Worm (Caenorhabditis elegans) whole organism, late embryonic: ENCODE results near the gene F18C5.5.

Source experiments
- C38D4.7 ChIP-seq: fragments of 200-800 bp; sonication (Bioruptor generic); optimal IDR thresholded peaks from 2 replicates; lab custom pipeline; 2018; ENCODE audit warnings: mild to moderate bottlenecking, missing genetic modification characterization, moderate library complexity, missing compliant biosample characterization
- T23F11.4 ChIP-seq: fragments of 200-800 bp; sonication (Bioruptor generic); optimal IDR thresholded peaks from 2 replicates; lab custom pipeline; 2018; ENCODE audit warnings: mild to moderate bottlenecking, missing genetic modification characterization, missing compliant biosample characterization
- ama-1 ChIP-seq: fragments of 150-350 bp; optimal IDR thresholded peaks from 2 replicates; lab custom pipeline; 2014
- ceh-14 ChIP-seq: sonication (generic microtip); optimal IDR thresholded peaks from 2 replicates; lab custom pipeline; 2016; ENCODE audit warnings: missing genotype, missing genetic modification characterization, missing compliant biosample characterization
- ceh-18 ChIP-seq: sonication (generic microtip); optimal IDR thresholded peaks from 2 replicates; lab custom pipeline; 2016; ENCODE audit warnings: missing genetic modification characterization, missing compliant biosample characterization
- ceh-31 ChIP-seq: sonication (generic microtip); optimal IDR thresholded peaks from 2 replicates; lab custom pipeline; 2016; ENCODE audit warnings: missing genetic modification characterization, missing compliant biosample characterization
- ceh-34 ChIP-seq: sonication (generic microtip); optimal IDR thresholded peaks from 2 replicates; lab custom pipeline; 2016; ENCODE audit warnings: mild to moderate bottlenecking, missing genetic modification characterization, missing compliant biosample characterization
- che-1 ChIP-seq: sonication (generic microtip); optimal IDR thresholded peaks from 2 replicates; lab custom pipeline; 2016; ENCODE audit warnings: mild to moderate bottlenecking, missing genetic modification characterization, missing compliant biosample characterization
- dve-1 ChIP-seq: sonication (generic microtip); optimal IDR thresholded peaks from 2 replicates; lab custom pipeline; 2017; ENCODE audit warnings: antibody characterized with exemption, mild to moderate bottlenecking, missing genetic modification characterization, missing compliant biosample characterization
- elt-2 ChIP-seq: sonication (generic microtip); optimal IDR thresholded peaks from 2 replicates; lab custom pipeline; 2016; ENCODE audit warnings: missing genetic modification reagents, missing genetic modification characterization, missing compliant biosample characterization
- elt-4 ChIP-seq: sonication (generic microtip); optimal IDR thresholded peaks from 2 replicates; lab custom pipeline; 2016; ENCODE audit warnings: missing genetic modification characterization, missing compliant biosample characterization
- ets-4 ChIP-seq: sonication (generic microtip); optimal IDR thresholded peaks from 2 replicates; lab custom pipeline; 2016; ENCODE audit warnings: missing genetic modification characterization, missing compliant biosample characterization
- fax-1 ChIP-seq: sonication (generic microtip); optimal IDR thresholded peaks from 2 replicates; lab custom pipeline; 2016; ENCODE audit warnings: missing genotype, missing genetic modification characterization, missing compliant biosample characterization
- hlh-30 ChIP-seq: sonication (generic microtip); optimal IDR thresholded peaks from 2 replicates; lab custom pipeline; 2017; ENCODE audit warnings: antibody characterized with exemption, missing genetic modification characterization, missing compliant biosample characterization; ENCODE audit not compliant: insufficient read depth
- lin-11 ChIP-seq: fragments of 200-800 bp; sonication (Bioruptor generic); optimal IDR thresholded peaks from 2 replicates; lab custom pipeline; 2018; ENCODE audit warnings: mild to moderate bottlenecking, missing genetic modification characterization, missing compliant biosample characterization
- madf-2 ChIP-seq: sonication (generic microtip); optimal IDR thresholded peaks from 2 replicates; lab custom pipeline; 2017; ENCODE audit warnings: missing genetic modification characterization, missing compliant biosample characterization
- nfya-1 ChIP-seq: sonication (generic microtip); optimal IDR thresholded peaks from 2 replicates; lab custom pipeline; 2017; ENCODE audit warnings: missing genetic modification characterization, mild to moderate bottlenecking, missing compliant biosample characterization, antibody characterized with exemption, moderate library complexity
- nhr-11 ChIP-seq: fragments of 150-350 bp; optimal IDR thresholded peaks from 2 replicates; lab custom pipeline; 2014; ENCODE audit warnings: missing biosample characterization, missing genetic modification characterization
- nhr-232 ChIP-seq: sonication (generic microtip); optimal IDR thresholded peaks from 2 replicates; lab custom pipeline; 2016; ENCODE audit warnings: missing genetic modification characterization, missing compliant biosample characterization
- npax-4 ChIP-seq: sonication (generic microtip); optimal IDR thresholded peaks from 2 replicates; lab custom pipeline; 2016; ENCODE audit warnings: missing genetic modification characterization, missing compliant biosample characterization
- odd-2 ChIP-seq: sonication (generic microtip); optimal IDR thresholded peaks from 2 replicates; lab custom pipeline; 2017; ENCODE audit warnings: antibody characterized with exemption, mild to moderate bottlenecking, missing genetic modification characterization, missing compliant biosample characterization
- pag-3 ChIP-seq: sonication (generic microtip); optimal IDR thresholded peaks from 2 replicates; lab custom pipeline; 2016; ENCODE audit warnings: missing compliant biosample characterization, missing genetic modification characterization, borderline replicate concordance
- pha-2 ChIP-seq: sonication (generic microtip); optimal IDR thresholded peaks from 2 replicates; lab custom pipeline; 2017; ENCODE audit warnings: mild to moderate bottlenecking, missing genetic modification characterization, missing compliant biosample characterization
- rnt-1 ChIP-seq: sonication (generic microtip); optimal IDR thresholded peaks from 2 replicates; lab custom pipeline; 2016; ENCODE audit warnings: missing genetic modification characterization, missing compliant biosample characterization
- sox-2 ChIP-seq: fragments of 200-800 bp; sonication (Bioruptor generic); IDR thresholded peaks from 2 replicates; pipeline ENCODE4 v1.3.6; 2022; ENCODE audit warnings: missing genetic modification reagents, missing genetic modification characterization, missing compliant biosample characterization
- sox-4 ChIP-seq: sonication (generic microtip); optimal IDR thresholded peaks from 2 replicates; lab custom pipeline; 2017; ENCODE audit warnings: mild to moderate bottlenecking, missing genetic modification characterization, inconsistent platforms, missing compliant biosample characterization
- syd-9 ChIP-seq: sonication (generic microtip); optimal IDR thresholded peaks from 2 replicates; lab custom pipeline; 2016; ENCODE audit warnings: mild to moderate bottlenecking, missing genetic modification characterization, moderate library complexity, missing compliant biosample characterization
- unc-42 ChIP-seq: sonication (generic microtip); optimal IDR thresholded peaks from 2 replicates; lab custom pipeline; 2016; ENCODE audit warnings: missing genotype, missing genetic modification characterization, missing compliant biosample characterization
- unc-55 ChIP-seq: sonication (generic microtip); optimal IDR thresholded peaks from 2 replicates; lab custom pipeline; 2017; ENCODE audit warnings: missing biosample characterization, missing genetic modification reagents, missing genetic modification characterization
- unc-86 ChIP-seq: sonication (generic microtip); optimal IDR thresholded peaks from 2 replicates; lab custom pipeline; 2016; ENCODE audit warnings: missing genetic modification characterization, missing compliant biosample characterization
- zip-5 ChIP-seq: sonication (generic microtip); optimal IDR thresholded peaks from 2 replicates; lab custom pipeline; 2016; ENCODE audit warnings: missing genetic modification characterization, missing compliant biosample characterization
- ztf-16 ChIP-seq: sonication (generic microtip); optimal IDR thresholded peaks from 2 replicates; lab custom pipeline; 2017; ENCODE audit warnings: missing genetic modification characterization, missing compliant biosample characterization

The F18C5.5 gene

DNA sequence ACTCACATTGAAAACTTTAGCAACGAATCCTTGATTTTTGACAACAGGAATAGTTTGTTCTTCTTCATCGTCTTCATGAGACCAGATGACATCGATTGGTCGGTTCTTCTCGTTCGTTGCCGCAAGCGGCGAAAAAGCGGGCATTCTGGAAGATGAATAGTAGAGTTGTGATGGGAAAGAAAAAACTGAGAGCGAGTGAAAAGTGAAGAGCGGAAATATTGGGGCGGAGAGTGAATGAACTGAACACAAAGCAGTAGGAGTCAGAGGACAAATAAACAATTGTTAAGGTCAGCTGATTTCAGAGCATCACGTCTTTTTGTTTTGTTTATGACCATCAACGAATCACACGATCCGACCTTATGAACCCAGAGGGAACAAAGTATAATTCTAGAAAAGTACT is 5.2 kb downstream of the F18C5.5 start, which contains the start of gene F18C5.10:
F18C5.10 (minus strand) TSS at position 145 of the 400 bp plus-strand sequence.
- no peak for TF ChIP-seq npax-4 (tag; lab: Kevin White, UChicago)
- TF ChIP-seq madf-2: no peak
- TF ChIP-seq pag-3: no peak
- no peak for TF ChIP-seq syd-9 (tag; lab: Kevin White, UChicago)
- TF ChIP-seq zip-5 (tag; lab: Kevin White, UChicago): no peak

DNA sequence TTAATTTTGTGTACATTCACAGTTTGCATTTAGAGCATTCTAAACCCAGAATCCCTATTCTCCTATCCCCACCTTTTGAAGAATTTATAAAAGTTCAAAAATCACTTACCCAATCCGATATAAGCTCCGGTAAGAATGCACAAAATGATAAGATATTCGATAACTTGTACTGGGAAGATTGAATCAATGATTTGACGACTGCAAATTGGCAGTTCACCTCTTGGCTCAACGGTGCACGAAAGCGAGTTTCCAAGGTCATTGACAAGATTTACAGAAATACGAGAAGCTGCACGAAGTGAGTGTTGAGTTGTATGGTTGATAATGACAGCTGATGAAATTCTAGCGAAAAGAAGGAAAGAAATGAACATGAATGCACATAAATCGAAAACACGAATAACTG is 6.2 kb downstream of the F18C5.5 start:
- no peak for TF ChIP-seq nhr-11 (tag; lab: Kevin White, UChicago)
- no peak for TF ChIP-seq ets-4
- no peak for TF ChIP-seq elt-2
- TF ChIP-seq nfya-1 (tag; lab: Kevin White, UChicago): no peak
- no peak for TF ChIP-seq sox-2 (GFP tag; lab: Robert Waterston, UW)
- no peak for TF ChIP-seq C38D4.7 (GFP tag; lab: Kevin White, UChicago)

DNA sequence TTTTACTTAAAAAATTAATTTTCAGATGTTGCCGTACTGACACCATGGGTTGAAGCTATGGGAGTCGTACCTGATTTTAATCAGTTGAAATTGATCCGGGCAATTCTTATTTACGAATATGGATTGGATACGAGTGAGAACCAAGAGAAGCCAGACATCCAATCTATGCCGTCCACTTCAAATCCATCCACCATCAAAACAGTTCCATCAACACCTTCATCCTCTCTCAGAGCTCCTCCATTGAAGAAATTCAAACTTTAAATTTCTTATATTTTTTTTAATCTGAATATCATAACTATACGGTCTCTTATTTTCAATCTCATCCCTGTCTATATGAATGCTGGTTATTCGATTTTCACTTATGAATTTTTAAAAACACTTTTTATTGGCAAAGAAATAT is 7.6 kb downstream of the F18C5.5 start:
- TF ChIP-seq elt-4 (tag; lab: Kevin White, UChicago) (no peak), che-1 (no peak), ztf-16 (tag; lab: Kevin White, UChicago) (no peak), ama-1 (lab: Kevin White, UChicago) (no peak), ceh-14 (tag; lab: Kevin White, UChicago) (no peak)
- TF ChIP-seq, all 69 proteins: peak for 0

DNA sequence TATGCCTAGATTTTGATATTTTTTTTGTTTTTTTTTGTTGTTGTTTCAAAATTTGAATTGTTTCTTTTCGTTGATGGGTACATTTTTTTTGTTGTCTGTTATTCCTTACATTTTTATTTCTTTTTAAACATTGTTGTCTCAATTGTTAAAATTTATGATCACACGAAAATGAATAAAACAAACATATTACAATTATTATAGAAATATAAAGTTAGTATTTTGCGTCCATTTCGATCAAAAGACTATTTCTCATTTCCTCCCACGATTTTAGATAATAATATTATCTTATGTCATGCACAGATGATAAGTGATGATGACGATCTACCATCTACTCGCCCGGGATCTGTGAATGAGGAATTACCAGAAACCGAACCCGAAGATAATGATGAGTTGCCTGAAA is 11.9 kb downstream of the F18C5.5 start, which contains the start of gene wrn-1:
wrn-1 (plus strand) TSS at position 301 of the 400 bp plus-strand sequence.
- TF ChIP-seq ztf-16 (tag; lab: Kevin White, UChicago) (no peak), nhr-232 (tag; lab: Kevin White, UChicago) (no peak), dve-1 (no peak), sox-4 (tag; lab: Kevin White, UChicago) (no peak), ceh-18 (tag; lab: Kevin White, UChicago) (no peak), pha-2 (no peak), odd-2 (tag; lab: Kevin White, UChicago) (no peak), ets-4 (no peak), ama-1 (lab: Kevin White, UChicago) (no peak), ceh-34 (tag; lab: Kevin White, UChicago) (no peak)

DNA sequence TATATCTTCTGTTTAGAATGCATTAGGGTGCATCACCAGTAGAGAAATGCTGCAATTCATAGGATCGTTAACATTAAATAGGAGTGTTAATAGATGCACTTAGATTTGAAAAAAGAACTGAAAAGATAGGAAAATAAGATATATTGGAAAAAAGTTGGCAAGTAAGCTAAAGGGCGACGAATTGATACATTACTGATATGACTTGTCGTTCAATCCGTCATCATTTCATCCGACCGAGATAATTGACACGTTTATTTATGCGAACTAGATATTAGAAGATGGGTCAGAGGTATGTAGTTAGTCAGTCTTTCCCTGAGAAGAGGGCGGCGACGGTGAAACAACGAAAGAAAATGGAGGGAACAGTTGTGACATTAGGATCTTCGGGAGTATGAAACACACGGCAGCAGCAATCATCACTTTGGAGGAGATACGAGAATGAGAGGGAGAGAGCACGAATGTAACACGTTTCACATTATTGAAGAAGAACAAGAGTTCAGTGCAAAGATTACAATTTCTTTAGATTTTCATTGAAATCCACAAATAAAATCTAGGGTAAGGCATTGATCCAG is 21.6 kb downstream of the F18C5.5 start, which contains the start of gene lron-15:
lron-15 (minus strand) TSS at position 51 of the 569 bp plus-strand sequence.
- TF ChIP-seq fax-1 (tag; lab: Kevin White, UChicago) (no peak), T23F11.4 (no peak), rnt-1 (tag; lab: Kevin White, UChicago) (peak; percentile 21), unc-86 (tag; lab: Kevin White, UChicago) (no peak), ama-1 (lab: Kevin White, UChicago) (no peak), C38D4.7 (GFP tag; lab: Kevin White, UChicago) (no peak), lin-11 (tag; lab: Kevin White, UChicago) (no peak), elt-4 (tag; lab: Kevin White, UChicago) (no peak), unc-55 (GFP tag; lab: Kevin White, UChicago) (peak; percentile 50)

DNA sequence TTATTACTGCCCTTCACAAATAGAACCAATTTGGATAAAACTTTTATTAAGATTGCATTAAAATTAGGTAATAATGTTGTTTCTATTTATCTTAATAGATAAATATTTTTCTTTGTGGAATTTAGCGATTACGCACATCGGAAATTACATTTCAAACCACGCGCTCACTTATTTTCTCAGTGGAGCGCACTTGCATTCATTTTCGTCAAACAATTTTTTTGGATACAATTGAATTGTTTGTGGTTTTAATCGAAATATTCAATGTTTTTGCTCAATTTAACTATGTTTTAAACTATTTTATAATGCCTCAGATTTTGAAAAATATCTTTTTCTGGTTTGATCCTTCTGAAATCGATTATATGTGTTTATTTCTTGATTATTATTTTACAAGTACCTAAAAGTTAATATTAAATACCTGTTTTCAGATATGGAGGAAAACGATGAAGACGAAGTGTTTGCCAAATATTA is 30.5 kb downstream of the F18C5.5 start, which contains the start of gene utp-20:
utp-20 (plus strand) TSS at position 418 of the 468 bp plus-strand sequence.
- peak; percentile 81 for TF ChIP-seq unc-42 (tag; lab: Kevin White, UChicago)
- peak; percentile 70 for TF ChIP-seq hlh-30 (tag; lab: Kevin White, UChicago)
- TF ChIP-seq T23F11.4: no peak
- peak; percentile 26 for TF ChIP-seq ceh-31 (tag; lab: Kevin White, UChicago)
- TF ChIP-seq nfya-1 (tag; lab: Kevin White, UChicago): peak; percentile 5
